Fruit fly (Drosophila melanogaster) whole organism, prepupa: ENCODE results near the gene UQCR-6.4L.
A peak's percentile ranks its signal among the peaks of the same experiment; 100 is the strongest.

Experiments
- CG10631 ChIP-seq: fragments of 200-800 bp; sonication (Bioruptor generic); optimal IDR thresholded peaks from 2 replicates; lab custom pipeline; 2016; ENCODE audit warnings: missing biosample characterization, missing genetic modification characterization
- CG11294 ChIP-seq: fragments of 200-800 bp; sonication (Bioruptor generic); IDR thresholded peaks from 2 replicates; pipeline ENCODE4 v1.3.6; 2022; ENCODE audit warnings: missing biosample characterization, missing genetic modification characterization
- CG11902 ChIP-seq: fragments of 200-800 bp; sonication (Bioruptor generic); optimal IDR thresholded peaks from 3 replicates; lab custom pipeline; 2016; ENCODE audit warnings: missing biosample characterization, missing genetic modification characterization
- CG15336 ChIP-seq: fragments of 200-800 bp; sonication (Bioruptor generic); IDR thresholded peaks from 2 replicates; pipeline ENCODE4 v1.3.6; 2022; ENCODE audit warnings: missing biosample characterization, missing genetic modification characterization
- CG1621 ChIP-seq: fragments of 200-800 bp; sonication (Bioruptor generic); optimal IDR thresholded peaks from 3 replicates; lab custom pipeline; 2018; ENCODE audit warnings: missing biosample characterization, mild to moderate bottlenecking, missing genetic modification characterization
- CG16779 ChIP-seq: fragments of 200-800 bp; sonication (Bioruptor generic); optimal IDR thresholded peaks from 3 replicates; lab custom pipeline; 2017; ENCODE audit warnings: missing biosample characterization, mild to moderate bottlenecking, missing genetic modification characterization
- CG3032 ChIP-seq: fragments of 200-800 bp; optimal IDR thresholded peaks from 2 replicates; lab custom pipeline; 2019; ENCODE audit warnings: missing biosample characterization, mild to moderate bottlenecking, missing genetic modification characterization, moderate library complexity
- CG31627 ChIP-seq: fragments of 200-800 bp; sonication (Bioruptor generic); optimal IDR thresholded peaks from 3 replicates; lab custom pipeline; 2016; ENCODE audit warnings: missing biosample characterization, missing genetic modification characterization
- CG34406 ChIP-seq: fragments of 200-800 bp; sonication (Bioruptor generic); optimal IDR thresholded peaks from 3 replicates; lab custom pipeline; 2016; ENCODE audit warnings: missing biosample characterization, missing genetic modification characterization
- CG3919 ChIP-seq: fragments of 200-800 bp; sonication (Bioruptor generic); optimal IDR thresholded peaks from 3 replicates; lab custom pipeline; 2016; ENCODE audit warnings: missing biosample characterization, missing genetic modification characterization
- CG4318 ChIP-seq: fragments of 200-800 bp; sonication (Bioruptor generic); optimal IDR thresholded peaks from 3 replicates; lab custom pipeline; 2017; ENCODE audit warnings: missing biosample characterization, mild to moderate bottlenecking, missing genetic modification characterization
- CG6792 ChIP-seq: fragments of 200-800 bp; sonication (Bioruptor generic); optimal IDR thresholded peaks from 3 replicates; lab custom pipeline; 2016; ENCODE audit warnings: missing biosample characterization, missing genetic modification characterization
- CG6808 ChIP-seq: fragments of 200-800 bp; sonication (Bioruptor generic); optimal IDR thresholded peaks from 3 replicates; lab custom pipeline; 2017; ENCODE audit warnings: missing biosample characterization, missing genetic modification characterization, mild to moderate bottlenecking, moderate library complexity, missing genetic modification reagents
- CG8119 ChIP-seq: fragments of 200-800 bp; sonication (Bioruptor generic); IDR thresholded peaks from 3 replicates; pipeline ENCODE4 v1.3.6; 2022; ENCODE audit warnings: missing biosample characterization, missing genetic modification characterization
- CG8319 ChIP-seq: fragments of 200-800 bp; sonication (Bioruptor generic); optimal IDR thresholded peaks from 3 replicates; lab custom pipeline; 2016; ENCODE audit warnings: missing biosample characterization, missing genetic modification characterization
- CG8632 ChIP-seq: fragments of 200-800 bp; sonication (Bioruptor generic); optimal IDR thresholded peaks from 3 replicates; lab custom pipeline; 2016; ENCODE audit warnings: missing biosample characterization, missing genetic modification characterization
- CG9139 ChIP-seq: fragments of 200-800 bp; sonication (Bioruptor generic); optimal IDR thresholded peaks from 3 replicates; lab custom pipeline; 2017; ENCODE audit warnings: missing biosample characterization, mild to moderate bottlenecking, missing genetic modification characterization
- Eip75B ChIP-seq: fragments of 200-800 bp; sonication (Bioruptor generic); optimal IDR thresholded peaks from 3 replicates; lab custom pipeline; 2016; ENCODE audit warnings: missing biosample characterization, missing genetic modification characterization
- Eip78C ChIP-seq: fragments of 200-800 bp; sonication (Bioruptor generic); peaks from one replicate; lab custom pipeline; 2016; ENCODE audit warnings: missing biosample characterization, missing genetic modification characterization
- Eip93F ChIP-seq: fragments of 200-800 bp; sonication (Bioruptor generic); optimal IDR thresholded peaks from 2 replicates; lab custom pipeline; 2016; ENCODE audit warnings: missing biosample characterization, mild to moderate bottlenecking, missing genetic modification characterization
- Ets21C ChIP-seq: fragments of 200-800 bp; sonication (Bioruptor generic); optimal IDR thresholded peaks from 3 replicates; lab custom pipeline; 2016; ENCODE audit warnings: missing biosample characterization, missing genetic modification characterization
- Ets96B ChIP-seq: fragments of 200-800 bp; optimal IDR thresholded peaks from 2 replicates; lab custom pipeline; 2019; ENCODE audit warnings: missing biosample characterization, mild to moderate bottlenecking, missing genetic modification characterization, moderate library complexity
- Gug ChIP-seq: fragments of 200-800 bp; sonication (Bioruptor generic); IDR thresholded peaks from 2 replicates; pipeline ENCODE4 v1.3.6; 2022; ENCODE audit warnings: missing biosample characterization, missing genetic modification characterization
- Hr38 ChIP-seq: sonication (Bioruptor generic); optimal IDR thresholded peaks from 2 replicates; lab custom pipeline; 2016; ENCODE audit warnings: missing biosample characterization, missing genetic modification characterization
- Hr39 ChIP-seq: fragments of 200-800 bp; sonication (Bioruptor generic); optimal IDR thresholded peaks from 2 replicates; lab custom pipeline; 2016; ENCODE audit warnings: missing biosample characterization, missing genetic modification characterization
- Hr4 ChIP-seq: fragments of 200-800 bp; sonication (Bioruptor generic); optimal IDR thresholded peaks from 3 replicates; lab custom pipeline; 2016; ENCODE audit warnings: missing biosample characterization, missing genetic modification characterization
- Lpt ChIP-seq: fragments of 200-800 bp; sonication (Bioruptor generic); optimal IDR thresholded peaks from 3 replicates; lab custom pipeline; 2016; ENCODE audit warnings: missing biosample characterization, missing genetic modification characterization
- Met ChIP-seq: fragments of 200-800 bp; sonication (Bioruptor generic); optimal IDR thresholded peaks from 3 replicates; lab custom pipeline; 2016; ENCODE audit warnings: missing biosample characterization, missing genetic modification characterization
- OdsH ChIP-seq: fragments of 200-800 bp; sonication (Bioruptor generic); optimal IDR thresholded peaks from 3 replicates; lab custom pipeline; 2016; ENCODE audit warnings: missing biosample characterization, missing genetic modification characterization
- Smox ChIP-seq: fragments of 200-800 bp; sonication (Bioruptor generic); optimal IDR thresholded peaks from 3 replicates; lab custom pipeline; 2016; ENCODE audit warnings: missing biosample characterization, missing genetic modification characterization
- Sox102F ChIP-seq: fragments of 200-800 bp; sonication (Bioruptor generic); optimal IDR thresholded peaks from 2 replicates; lab custom pipeline; 2016; ENCODE audit warnings: missing biosample characterization, mild to moderate bottlenecking, missing genetic modification characterization
- Sox14 ChIP-seq: fragments of 200-800 bp; sonication (Bioruptor generic); optimal IDR thresholded peaks from 3 replicates; lab custom pipeline; 2016; ENCODE audit warnings: missing biosample characterization, missing genetic modification characterization
- Sox15 ChIP-seq: fragments of 200-800 bp; sonication (Bioruptor generic); optimal IDR thresholded peaks from 3 replicates; lab custom pipeline; 2016; ENCODE audit warnings: missing biosample characterization, missing genetic modification characterization
- acj6 ChIP-seq: fragments of 200-800 bp; sonication (Bioruptor generic); optimal IDR thresholded peaks from 3 replicates; lab custom pipeline; 2016; ENCODE audit warnings: missing biosample characterization, missing genetic modification characterization
- cyc ChIP-seq: fragments of 200-800 bp; sonication (Bioruptor generic); optimal IDR thresholded peaks from 3 replicates; lab custom pipeline; 2016; ENCODE audit warnings: missing biosample characterization, missing genetic modification characterization
- dac ChIP-seq: fragments of 200-800 bp; sonication (Bioruptor generic); optimal IDR thresholded peaks from 2 replicates; lab custom pipeline; 2017; ENCODE audit warnings: missing biosample characterization, mild to moderate bottlenecking, missing genetic modification characterization
- dsx ChIP-seq: fragments of 200-800 bp; optimal IDR thresholded peaks from 3 replicates; lab custom pipeline; 2019; ENCODE audit warnings: missing biosample characterization, mild to moderate bottlenecking, missing genetic modification characterization, moderate library complexity; ENCODE audit not compliant: poor library complexity, severe bottlenecking
- eg ChIP-seq: fragments of 200-800 bp; sonication (Bioruptor generic); IDR thresholded peaks from 3 replicates; pipeline ENCODE4 v1.3.6; 2022; ENCODE audit warnings: missing biosample characterization, missing genetic modification characterization
- esn ChIP-seq: fragments of 200-800 bp; sonication (Bioruptor generic); optimal IDR thresholded peaks from 2 replicates; lab custom pipeline; 2016; ENCODE audit warnings: missing biosample characterization, mild to moderate bottlenecking, missing genetic modification characterization, moderate library complexity
- fd59A ChIP-seq: fragments of 200-800 bp; sonication (Bioruptor generic); optimal IDR thresholded peaks from 2 replicates; lab custom pipeline; 2017; ENCODE audit warnings: missing biosample characterization, mild to moderate bottlenecking, missing genetic modification characterization, missing genetic modification reagents
- fd85E ChIP-seq: fragments of 200-800 bp; sonication (Bioruptor generic); optimal IDR thresholded peaks from 3 replicates; lab custom pipeline; 2016; ENCODE audit warnings: missing biosample characterization, missing genetic modification characterization
- fkh ChIP-seq: fragments of 200-800 bp; sonication (Bioruptor generic); optimal IDR thresholded peaks from 3 replicates; lab custom pipeline; 2017; ENCODE audit warnings: missing biosample characterization, mild to moderate bottlenecking, missing genetic modification characterization, moderate library complexity
- net ChIP-seq: fragments of 200-800 bp; sonication (Bioruptor generic); optimal IDR thresholded peaks from 3 replicates; lab custom pipeline; 2016; ENCODE audit warnings: missing biosample characterization, missing genetic modification characterization
- pdm3 ChIP-seq: fragments of 200-800 bp; sonication (Bioruptor generic); optimal IDR thresholded peaks from 3 replicates; lab custom pipeline; 2016; ENCODE audit warnings: missing biosample characterization, missing genetic modification characterization
- spab ChIP-seq: fragments of 200-800 bp; sonication (Bioruptor generic); optimal IDR thresholded peaks from 2 replicates; lab custom pipeline; 2017; ENCODE audit warnings: missing biosample characterization, mild to moderate bottlenecking, missing genetic modification characterization, missing genetic modification reagents
- ss ChIP-seq, 2 experiments: fragments of 200-800 bp; sonication (Bioruptor generic); optimal IDR thresholded peaks; 2 replicates in 1 of 2; 3 replicates in 1 of 2; lab custom pipeline; 2017 to 2018; ENCODE audit warnings: mild to moderate bottlenecking in 2 of 2, missing biosample characterization in 2 of 2, missing genetic modification characterization in 2 of 2, moderate library complexity in 1 of 2
- svp ChIP-seq: fragments of 200-800 bp; sonication (Bioruptor generic); peaks from one replicate; lab custom pipeline; 2016; ENCODE audit warnings: missing biosample characterization, missing genetic modification characterization
- topi ChIP-seq: fragments of 200-800 bp; sonication (Bioruptor generic); optimal IDR thresholded peaks from 3 replicates; lab custom pipeline; 2016; ENCODE audit warnings: missing biosample characterization, missing genetic modification characterization

UQCR-6.4L gene

dm6 chr3L:16566700-16567221 is at the start of gene UQCR-6.4L:
TSS of gene UQCR-6.4L (plus strand) at chr3L:16566750.
- TF ChIP-seq spab (GFP tag; lab: Kevin White, UChicago) (no peak), fd85E (GFP tag; lab: Kevin White, UChicago) (no peak), eg (GFP tag; lab: Robert Waterston, UW) (no peak), CG1621 (tag; lab: Kevin White, UChicago) (no peak), CG3032 (no peak), CG8632 (GFP tag; lab: Kevin White, UChicago) (no peak), CG6792 (GFP tag; lab: Kevin White, UChicago) (no peak), Eip75B (GFP tag; lab: Kevin White, UChicago) (no peak), Ets96B (tag; lab: Kevin White, UChicago) (no peak), Smox (GFP tag; lab: Kevin White, UChicago) (no peak), Gug (GFP tag; lab: Robert Waterston, UW) (no peak), CG8119 (no peak), Sox15 (GFP tag; lab: Kevin White, UChicago) (no peak), CG3919 (GFP tag; lab: Kevin White, UChicago) (no peak), topi (GFP tag; lab: Kevin White, UChicago) (no peak), dsx (GFP tag; lab: Kevin White, UChicago) (no peak), CG10631 (GFP tag; lab: Kevin White, UChicago) (no peak)

- TF ChIP-seq fkh (GFP tag; lab: Kevin White, UChicago): peak; percentile 73
- no peak for TF ChIP-seq CG9139 (GFP tag; lab: Kevin White, UChicago)
- peak; percentile 7 for TF ChIP-seq Sox14
- no peak for TF ChIP-seq eg (GFP tag; lab: Robert Waterston, UW)
- TF ChIP-seq acj6 (GFP tag; lab: Kevin White, UChicago): no peak
- TF ChIP-seq pdm3: peak; percentile 17
- peak; percentile 14 for TF ChIP-seq CG10631 (GFP tag; lab: Kevin White, UChicago)
- TF ChIP-seq CG11294 (GFP tag; lab: Robert Waterston, UW): no peak
- TF ChIP-seq Sox15 (GFP tag; lab: Kevin White, UChicago): no peak
- TF ChIP-seq Hr39 (GFP tag; lab: Kevin White, UChicago): peak; percentile 6
- TF ChIP-seq esn (GFP tag; lab: Kevin White, UChicago): no peak
- no peak for TF ChIP-seq fd59A (GFP tag; lab: Kevin White, UChicago)
- TF ChIP-seq svp (GFP tag; lab: Kevin White, UChicago): peak; percentile 65
- TF ChIP-seq net (GFP tag; lab: Kevin White, UChicago): no peak
- no peak for TF ChIP-seq CG1621 (tag; lab: Kevin White, UChicago)
- TF ChIP-seq CG8119: no peak
- TF ChIP-seq spab (GFP tag; lab: Kevin White, UChicago): no peak
- no peak for TF ChIP-seq Ets96B (tag; lab: Kevin White, UChicago)
- TF ChIP-seq CG6808 (GFP tag; lab: Kevin White, UChicago): no peak
- no peak for TF ChIP-seq CG31627
- TF ChIP-seq Hr38 (GFP tag; lab: Kevin White, UChicago): no peak
- no peak for TF ChIP-seq CG8319
- no peak for TF ChIP-seq CG16779 (tag; lab: Kevin White, UChicago)
- no peak for TF ChIP-seq Met (GFP tag; lab: Kevin White, UChicago)
- peak; percentile 36 for TF ChIP-seq cyc (GFP tag; lab: Kevin White, UChicago)
- TF ChIP-seq Hr4 (GFP tag; lab: Kevin White, UChicago): peak; percentile 44
- no peak for TF ChIP-seq CG34406 (GFP tag; lab: Kevin White, UChicago)
- TF ChIP-seq Eip93F: no peak
- TF ChIP-seq dsx (GFP tag; lab: Kevin White, UChicago): no peak
- no peak for TF ChIP-seq Lpt
- no peak for TF ChIP-seq CG6792 (GFP tag; lab: Kevin White, UChicago)
- TF ChIP-seq CG11902 (GFP tag; lab: Kevin White, UChicago): no peak
- no peak for TF ChIP-seq dac (GFP tag; lab: Kevin White, UChicago)
- peak; percentile 72 for TF ChIP-seq Eip78C
- TF ChIP-seq Ets21C (GFP tag; lab: Kevin White, UChicago): no peak
- TF ChIP-seq Eip75B (GFP tag; lab: Kevin White, UChicago): no peak
- peak; percentile 30 for TF ChIP-seq CG3919 (GFP tag; lab: Kevin White, UChicago)
- no peak for TF ChIP-seq CG3032
- no peak for TF ChIP-seq ss (GFP tag; optimal IDR thresholded peaks at IDR 0.05; lab: Kevin White, UChicago)
- TF ChIP-seq CG4318: peak; percentile 17
- TF ChIP-seq OdsH (GFP tag; lab: Kevin White, UChicago): peak; percentile 35
- no peak for TF ChIP-seq Sox102F (GFP tag; lab: Kevin White, UChicago)
- no peak for TF ChIP-seq Gug (GFP tag; lab: Robert Waterston, UW)
- TF ChIP-seq CG15336 (GFP tag; lab: Robert Waterston, UW): no peak; the same call in 1 of the 2 replicates
- TF ChIP-seq fd85E (GFP tag; lab: Kevin White, UChicago): no peak
Measured at dm6 chr3L:16533932-16534331, 32.6 kb upstream of the UQCR-6.4L start.
